Worm (Caenorhabditis elegans) whole organism, L2 larva: ENCODE data around the gene mrps-18A.

Experiments
- C34F6.9 ChIP-seq: fragments of 150-350 bp; optimal IDR thresholded peaks from 2 replicates; lab custom pipeline; 2014; ENCODE audit warnings: missing biosample characterization, missing genetic modification characterization
- F13H6.1 ChIP-seq: sonication (generic microtip); optimal IDR thresholded peaks from 2 replicates; lab custom pipeline; 2016; ENCODE audit warnings: missing genetic modification characterization, missing compliant biosample characterization
- Y55F3AM.14 ChIP-seq: fragments of 200-800 bp; sonication (Bioruptor generic); optimal IDR thresholded peaks from 2 replicates; lab custom pipeline; 2018; ENCODE audit warnings: mild to moderate bottlenecking, missing genetic modification characterization, missing compliant biosample characterization
- ZK546.5 ChIP-seq: sonication (generic microtip); optimal IDR thresholded peaks from 2 replicates; lab custom pipeline; 2017; ENCODE audit warnings: missing biosample characterization, missing genetic modification characterization
- alr-1 ChIP-seq: fragments of 150-350 bp; optimal IDR thresholded peaks from 2 replicates; lab custom pipeline; 2014; ENCODE audit warnings: missing biosample characterization, missing genetic modification characterization
- aly-2 ChIP-seq: fragments of 150-350 bp; optimal IDR thresholded peaks from 2 replicates; lab custom pipeline; 2014; ENCODE audit warnings: missing biosample characterization, missing genetic modification characterization
- blmp-1 ChIP-seq: sonication (generic microtip); optimal IDR thresholded peaks from 2 replicates; lab custom pipeline; 2017; ENCODE audit warnings: missing genetic modification characterization, mild to moderate bottlenecking, missing compliant biosample characterization, antibody characterized with exemption, moderate library complexity; ENCODE audit not compliant: insufficient read depth
- ceh-16 ChIP-seq: fragments of 150-350 bp; optimal IDR thresholded peaks from 2 replicates; lab custom pipeline; 2014; ENCODE audit warnings: missing biosample characterization, missing genetic modification characterization
- ceh-82 ChIP-seq: fragments of 150-350 bp; optimal IDR thresholded peaks from 2 replicates; lab custom pipeline; 2014; ENCODE audit warnings: missing biosample characterization, missing genetic modification characterization
- crh-2 ChIP-seq: sonication (generic microtip); optimal IDR thresholded peaks from 2 replicates; lab custom pipeline; 2017; ENCODE audit warnings: missing biosample characterization, missing genetic modification characterization
- dmd-4 ChIP-seq: sonication (generic microtip); optimal IDR thresholded peaks from 2 replicates; lab custom pipeline; 2017; ENCODE audit warnings: missing biosample characterization, missing genetic modification characterization
- elt-3 ChIP-seq: sonication (generic microtip); optimal IDR thresholded peaks from 2 replicates; lab custom pipeline; 2017; ENCODE audit warnings: missing biosample characterization, missing genetic modification characterization
- fos-1 ChIP-seq: fragments of 150-350 bp; optimal IDR thresholded peaks from 2 replicates; lab custom pipeline; 2014; ENCODE audit warnings: missing biosample characterization, missing genetic modification characterization
- lin-11 ChIP-seq: fragments of 150-350 bp; sonication (generic microtip); optimal IDR thresholded peaks from 2 replicates; lab custom pipeline; 2014; ENCODE audit warnings: missing biosample characterization, missing genetic modification characterization, inconsistent platforms, mixed read lengths
- lin-39 ChIP-seq: fragments of 150-350 bp; optimal IDR thresholded peaks from 2 replicates; lab custom pipeline; 2014; ENCODE audit warnings: missing biosample characterization, missing genetic modification reagents, missing genetic modification characterization
- lsy-2 ChIP-seq, 2 experiments: fragments of 150-350 bp in 1 of 2; sonication (generic microtip) in 1 of 2; optimal IDR thresholded peaks; 2 replicates each; lab custom pipeline; 2014 to 2017; ENCODE audit warnings: missing biosample characterization in 2 of 2, missing genetic modification characterization in 2 of 2
- mbf-1 ChIP-seq: sonication (generic microtip); optimal IDR thresholded peaks from 2 replicates; lab custom pipeline; 2017; ENCODE audit warnings: missing biosample characterization, missing genetic modification characterization
- mdl-1 ChIP-seq, 2 experiments: fragments of 150-350 bp in 1 of 2; sonication (generic microtip) in 1 of 2; optimal IDR thresholded peaks; 2 replicates each; lab custom pipeline; 2017; ENCODE audit warnings: missing biosample characterization in 2 of 2, missing genetic modification characterization in 2 of 2
- nhr-10 ChIP-seq: sonication (generic microtip); optimal IDR thresholded peaks from 2 replicates; lab custom pipeline; 2017; ENCODE audit warnings: missing biosample characterization, missing genetic modification characterization
- nhr-11 ChIP-seq: fragments of 150-350 bp; optimal IDR thresholded peaks from 2 replicates; lab custom pipeline; 2014; ENCODE audit warnings: missing biosample characterization, missing genetic modification characterization
- nhr-12 ChIP-seq: fragments of 150-350 bp; optimal IDR thresholded peaks from 2 replicates; lab custom pipeline; 2014; ENCODE audit warnings: missing biosample characterization, missing genetic modification characterization
- nhr-129 ChIP-seq: fragments of 150-350 bp; optimal IDR thresholded peaks from 2 replicates; lab custom pipeline; 2014; ENCODE audit warnings: missing biosample characterization, missing genetic modification characterization
- nhr-21 ChIP-seq: fragments of 150-350 bp; optimal IDR thresholded peaks from 2 replicates; lab custom pipeline; 2014; ENCODE audit warnings: missing biosample characterization, missing genetic modification characterization
- nhr-23 ChIP-seq: fragments of 150-350 bp; optimal IDR thresholded peaks from 2 replicates; lab custom pipeline; 2014; ENCODE audit warnings: missing biosample characterization, missing genetic modification reagents, missing genetic modification characterization
- nhr-25 ChIP-seq: fragments of 150-350 bp; sonication (generic microtip); optimal IDR thresholded peaks from 3 replicates; lab custom pipeline; 2014; ENCODE audit warnings: missing biosample characterization, missing genetic modification characterization
- nhr-77 ChIP-seq: fragments of 150-350 bp; optimal IDR thresholded peaks from 2 replicates; lab custom pipeline; 2014; ENCODE audit warnings: missing biosample characterization, missing genetic modification characterization
- peb-1 ChIP-seq: fragments of 150-350 bp; optimal IDR thresholded peaks from 2 replicates; lab custom pipeline; 2014; ENCODE audit warnings: missing biosample characterization, missing genetic modification characterization
- skn-1 ChIP-seq: sonication (generic microtip); optimal IDR thresholded peaks from 2 replicates; lab custom pipeline; 2017; ENCODE audit warnings: missing biosample characterization, missing genetic modification characterization
- sma-3 ChIP-seq: sonication (generic microtip); optimal IDR thresholded peaks from 2 replicates; lab custom pipeline; 2016; ENCODE audit warnings: missing genetic modification reagents, missing genetic modification characterization, missing compliant biosample characterization
- sma-9 ChIP-seq, 2 experiments: fragments of 150-350 bp in 1 of 2; sonication (generic microtip) in 1 of 2; optimal IDR thresholded peaks; 2 replicates each; lab custom pipeline; 2014 to 2016; ENCODE audit warnings: missing genetic modification characterization in 2 of 2, mild to moderate bottlenecking in 1 of 2, missing biosample characterization in 1 of 2, missing compliant biosample characterization in 1 of 2, missing genetic modification reagents in 1 of 2, moderate library complexity in 1 of 2
- snpc-4 ChIP-seq: fragments of 150-350 bp; optimal IDR thresholded peaks from 2 replicates; lab custom pipeline; 2014; ENCODE audit warnings: missing biosample characterization, missing genetic modification characterization
- unc-39 ChIP-seq: fragments of 150-350 bp; optimal IDR thresholded peaks from 2 replicates; lab custom pipeline; 2014; ENCODE audit warnings: missing biosample characterization, missing genetic modification characterization
- unc-55 ChIP-seq: fragments of 150-350 bp; sonication (generic microtip); optimal IDR thresholded peaks from 3 replicates; lab custom pipeline; 2014; ENCODE audit warnings: missing biosample characterization, missing genetic modification reagents, missing genetic modification characterization
- unc-62 ChIP-seq: fragments of 150-350 bp; optimal IDR thresholded peaks from 2 replicates; lab custom pipeline; 2014; ENCODE audit warnings: missing biosample characterization, missing genetic modification reagents, missing genetic modification characterization
- zag-1 ChIP-seq: fragments of 150-350 bp; optimal IDR thresholded peaks from 2 replicates; lab custom pipeline; 2014; ENCODE audit warnings: missing biosample characterization, missing genetic modification characterization
- ztf-1 ChIP-seq: fragments of 200-800 bp; sonication (Bioruptor generic); conservative IDR thresholded peaks from 2 replicates; pipeline ENCODE4 v1.3.6; 2022; ENCODE audit warnings: missing genetic modification characterization, missing compliant biosample characterization
- ztf-11 ChIP-seq: sonication (generic microtip); optimal IDR thresholded peaks from 2 replicates; lab custom pipeline; 2017; ENCODE audit warnings: missing biosample characterization, missing genetic modification characterization
- ztf-4 ChIP-seq: fragments of 150-350 bp; optimal IDR thresholded peaks from 2 replicates; lab custom pipeline; 2014; ENCODE audit warnings: missing biosample characterization, missing genetic modification characterization

mrps-18A gene

ce11 chrIII:8319100-8319499 is 12.6 kb downstream of the mrps-18A start, which contains the start of gene F10E9.11 (continued):
- TF ChIP-seq C34F6.9 (tag; lab: Kevin White, UChicago): peak; percentile 86
- no peak for TF ChIP-seq unc-39 (tag; lab: Kevin White, UChicago)
- no peak for TF ChIP-seq ceh-82 (tag; lab: Kevin White, UChicago)
- TF ChIP-seq, all 48 proteins: peak for 19

- TF ChIP-seq ceh-16 (no peak), blmp-1 (tag; lab: Kevin White, UChicago) (no peak), sma-3 (no peak), ceh-82 (tag; lab: Kevin White, UChicago) (no peak), unc-55 (GFP tag; lab: Kevin White, UChicago) (no peak), nhr-129 (tag; lab: Kevin White, UChicago) (no peak), elt-3 (tag; lab: Kevin White, UChicago) (no peak), ZK546.5 (tag; lab: Kevin White, UChicago) (no peak), snpc-4 (no peak), Y55F3AM.14 (no peak), nhr-25 (tag; lab: Kevin White, UChicago) (no peak), aly-2 (tag; lab: Kevin White, UChicago) (no peak), lsy-2 (tag; optimal IDR thresholded peaks at IDR 0.05; lab: Kevin White, UChicago) (no peak)
These were observed 13.2 kb downstream of the mrps-18A start, which contains the start of gene sas-4 for ce11 chrIII:8318488-8318887. Gene sas-4 (minus strand): TSS chrIII:8318588.

- TF ChIP-seq lin-11: no peak
- no peak for TF ChIP-seq ceh-82 (tag; lab: Kevin White, UChicago)
- no peak for TF ChIP-seq ZK546.5 (tag; lab: Kevin White, UChicago)
- no peak for TF ChIP-seq ztf-11
- TF ChIP-seq skn-1 (tag; lab: Kevin White, UChicago): no peak
- TF ChIP-seq nhr-129 (tag; lab: Kevin White, UChicago): no peak
- no peak for TF ChIP-seq alr-1 (tag; lab: Kevin White, UChicago)
- no peak for TF ChIP-seq unc-55 (GFP tag; lab: Kevin White, UChicago)
- TF ChIP-seq mbf-1 (tag; lab: Kevin White, UChicago): no peak
These were observed 19.3 kb downstream of the mrps-18A start, which contains the start of gene F10E9.2 for ce11 chrIII:8312393-8312792. Gene F10E9.2 (plus strand): TSS chrIII:8312693.

ce11 chrIII:8310239-8311057 is 21.3 kb downstream of the mrps-18A start, which contains the start of gene F10E9.3:
Gene F10E9.3 (plus strand): TSS chrIII:8311007.
- TF ChIP-seq lsy-2 (tag; optimal IDR thresholded peaks at IDR 0.05; lab: Kevin White, UChicago) (peak; percentile 19 to 96), C34F6.9 (tag; lab: Kevin White, UChicago) (peak; percentile 11), zag-1 (tag; lab: Kevin White, UChicago) (no peak), nhr-10 (tag; lab: Kevin White, UChicago) (no peak), unc-55 (GFP tag; lab: Kevin White, UChicago) (peak; percentile 43), lin-11 (no peak), nhr-129 (tag; lab: Kevin White, UChicago) (peak; percentile 34), peb-1 (tag; lab: Kevin White, UChicago) (no peak), ceh-16 (no peak), nhr-11 (no peak), snpc-4 (no peak)

- no peak for TF ChIP-seq fos-1
- TF ChIP-seq F13H6.1: no peak
- no peak for TF ChIP-seq snpc-4
- no peak for TF ChIP-seq sma-9 (GFP tag; optimal IDR thresholded peaks at IDR 0.05; lab: Kevin White, UChicago)
- no peak for TF ChIP-seq sma-9 (tag; optimal IDR thresholded peaks at IDR 0.05; lab: Kevin White, UChicago)
- TF ChIP-seq nhr-77: no peak
- no peak for TF ChIP-seq ztf-4 (tag; lab: Kevin White, UChicago)
- no peak for TF ChIP-seq aly-2 (tag; lab: Kevin White, UChicago)
- TF ChIP-seq nhr-11: no peak
- no peak for TF ChIP-seq blmp-1 (tag; lab: Kevin White, UChicago)
- no peak for TF ChIP-seq peb-1 (tag; lab: Kevin White, UChicago)
These were observed 23.5 kb downstream of the mrps-18A start, which contains the start of gene F10E9.4 for ce11 chrIII:8308238-8308637. Gene F10E9.4 (plus strand): TSS chrIII:8308538.

- TF ChIP-seq dmd-4 (tag; lab: Kevin White, UChicago) (no peak), snpc-4 (peak; percentile 77), lsy-2 (tag; optimal IDR thresholded peaks at IDR 0.05; lab: Kevin White, UChicago) (peak; percentile 75 to 96), ZK546.5 (tag; lab: Kevin White, UChicago) (no peak), mdl-1 (tag; optimal IDR thresholded peaks at IDR 0.05; lab: Kevin White, UChicago) (no peak), crh-2 (tag; lab: Kevin White, UChicago) (peak; percentile 95), nhr-11 (no peak), mbf-1 (tag; lab: Kevin White, UChicago) (no peak), Y55F3AM.14 (no peak), ztf-1 (GFP tag; lab: Robert Waterston, UW) (no peak), unc-62 (GFP tag; lab: Kevin White, UChicago) (no peak), elt-3 (tag; lab: Kevin White, UChicago) (no peak), F13H6.1 (peak; percentile 89), ceh-16 (no peak), nhr-77 (peak; percentile 43), nhr-21 (peak; percentile 74), lin-39 (no peak), nhr-10 (tag; lab: Kevin White, UChicago) (peak; percentile 40), nhr-12 (tag; lab: Kevin White, UChicago) (no peak), nhr-129 (tag; lab: Kevin White, UChicago) (peak; percentile 32), nhr-23 (tag; lab: Kevin White, UChicago) (no peak)
These were observed 24.4 kb downstream of the mrps-18A start, which contains the start of the genes F10E9.7 and F10E9.5 for ce11 chrIII:8307356-8307755. Gene F10E9.7 (minus strand): TSS chrIII:8307441. Gene F10E9.5 (plus strand): TSS chrIII:8307592.
